Fruit fly (Drosophila melanogaster) whole organism, embryonic: ENCODE results near the gene Wwox.

Experiments
- Adf1 ChIP-seq: fragments of 200-800 bp; sonication (Bioruptor generic); IDR thresholded peaks from 2 replicates; pipeline ENCODE4 v1.3.6; 2022; ENCODE audit warnings: missing biosample characterization, missing genetic modification characterization
- Blimp-1 ChIP-seq: fragments of 200-800 bp; sonication (Bioruptor generic); optimal IDR thresholded peaks from 3 replicates; lab custom pipeline; 2018; ENCODE audit warnings: missing biosample characterization, missing genetic modification characterization, mild to moderate bottlenecking, moderate library complexity, missing genetic modification reagents
- BtbVII ChIP-seq: fragments of 200-800 bp; sonication (Bioruptor generic); optimal IDR thresholded peaks from 3 replicates; lab custom pipeline; 2017; ENCODE audit warnings: missing biosample characterization, mild to moderate bottlenecking, missing genetic modification characterization
- CG10209 ChIP-seq: fragments of 200-800 bp; sonication (Bioruptor generic); optimal IDR thresholded peaks from 3 replicates; lab custom pipeline; 2017; ENCODE audit warnings: missing biosample characterization, mild to moderate bottlenecking, missing genetic modification characterization, missing genetic modification reagents
- CG10979 ChIP-seq: fragments of 200-800 bp; sonication (Bioruptor generic); optimal IDR thresholded peaks from 2 replicates; lab custom pipeline; 2018; ENCODE audit warnings: missing biosample characterization, mild to moderate bottlenecking, missing genetic modification characterization, moderate library complexity
- CG11093 ChIP-seq: fragments of 200-800 bp; sonication (Bioruptor generic); IDR thresholded peaks from 3 replicates; pipeline ENCODE4 v1.3.6; 2022; ENCODE audit warnings: missing biosample characterization, missing genetic modification characterization
- CG11696 ChIP-seq: fragments of 200-800 bp; sonication (Bioruptor generic); IDR thresholded peaks from 2 replicates; pipeline ENCODE4 v1.3.6; 2022; ENCODE audit warnings: missing biosample characterization, missing genetic modification characterization
- CG12299 ChIP-seq: fragments of 200-800 bp; sonication (Bioruptor generic); optimal IDR thresholded peaks from 2 replicates; lab custom pipeline; 2018; ENCODE audit warnings: missing biosample characterization, mild to moderate bottlenecking, missing genetic modification characterization
- CG12769 ChIP-seq: fragments of 200-800 bp; sonication (Bioruptor generic); optimal IDR thresholded peaks from 2 replicates; lab custom pipeline; 2019; ENCODE audit warnings: missing biosample characterization, mild to moderate bottlenecking, missing genetic modification characterization, moderate library complexity
- CG1529 ChIP-seq: fragments of 200-800 bp; sonication (Bioruptor generic); optimal IDR thresholded peaks from 3 replicates; lab custom pipeline; 2018; ENCODE audit warnings: missing biosample characterization, missing genetic modification characterization
- CG16779 ChIP-seq: fragments of 200-800 bp; sonication (Bioruptor generic); IDR thresholded peaks from 2 replicates; pipeline ENCODE4 v1.3.6; 2022; ENCODE audit warnings: missing biosample characterization, missing genetic modification characterization
- CG18011 ChIP-seq: fragments of 200-800 bp; sonication (Bioruptor generic); optimal IDR thresholded peaks from 2 replicates; lab custom pipeline; 2017; ENCODE audit warnings: missing biosample characterization, missing genetic modification characterization, mild to moderate bottlenecking, moderate library complexity, missing genotype
- CG18764 ChIP-seq: fragments of 200-800 bp; sonication (Bioruptor generic); optimal IDR thresholded peaks from 3 replicates; lab custom pipeline; 2016; ENCODE audit warnings: missing biosample characterization, missing genetic modification characterization
- CG2199 ChIP-seq: fragments of 200-800 bp; sonication (Bioruptor generic); IDR thresholded peaks from 3 replicates; pipeline ENCODE4 v1.3.6; 2022; ENCODE audit warnings: missing biosample characterization, missing genetic modification characterization
- CG2678 ChIP-seq: fragments of 200-800 bp; sonication (Bioruptor generic); optimal IDR thresholded peaks from 3 replicates; lab custom pipeline; 2019; ENCODE audit warnings: missing biosample characterization, mild to moderate bottlenecking, missing genetic modification characterization, moderate library complexity
- CG32532 ChIP-seq: fragments of 200-800 bp; sonication (Bioruptor generic); IDR thresholded peaks from 2 replicates; pipeline ENCODE4 v1.3.6; 2022; ENCODE audit warnings: missing biosample characterization, missing genetic modification characterization
- CG32772 ChIP-seq: fragments of 200-800 bp; sonication (Bioruptor generic); IDR thresholded peaks from 2 replicates; pipeline ENCODE4 v1.3.6; 2022; ENCODE audit warnings: missing biosample characterization, missing genetic modification characterization
- CG3281 ChIP-seq: fragments of 200-800 bp; sonication (Bioruptor generic); optimal IDR thresholded peaks from 3 replicates; lab custom pipeline; 2017; ENCODE audit warnings: missing biosample characterization, mild to moderate bottlenecking, missing genetic modification characterization
- CG3847 ChIP-seq: fragments of 200-800 bp; sonication (Bioruptor generic); IDR thresholded peaks from 2 replicates; pipeline ENCODE4 v1.3.6; 2022; ENCODE audit warnings: missing biosample characterization, missing genetic modification characterization
- CG4360 ChIP-seq: fragments of 200-800 bp; sonication (Bioruptor generic); IDR thresholded peaks from 2 replicates; pipeline ENCODE4 v1.3.6; 2022; ENCODE audit warnings: missing biosample characterization, missing genetic modification characterization
- CG6854 ChIP-seq: fragments of 200-800 bp; sonication (Bioruptor generic); optimal IDR thresholded peaks from 3 replicates; lab custom pipeline; 2017; ENCODE audit warnings: missing biosample characterization, mild to moderate bottlenecking, missing genetic modification characterization
- CG8388 ChIP-seq: fragments of 200-800 bp; sonication (Bioruptor generic); optimal IDR thresholded peaks from 2 replicates; lab custom pipeline; 2019; ENCODE audit warnings: missing biosample characterization, mild to moderate bottlenecking, missing genetic modification characterization, moderate library complexity
- Dp ChIP-seq: fragments of 200-800 bp; sonication (Bioruptor generic); optimal IDR thresholded peaks from 2 replicates; lab custom pipeline; 2018; ENCODE audit warnings: missing biosample characterization, mild to moderate bottlenecking, missing genetic modification characterization, moderate library complexity
- E2f2 ChIP-seq: fragments of 200-800 bp; sonication (Bioruptor generic); IDR thresholded peaks from 2 replicates; pipeline ENCODE4 v1.3.6; 2022; ENCODE audit warnings: missing biosample characterization, missing genetic modification characterization
- HLH4C ChIP-seq: fragments of 200-800 bp; sonication (Bioruptor generic); IDR thresholded peaks from 3 replicates; pipeline ENCODE4 v1.3.6; 2022; ENCODE audit warnings: missing biosample characterization, missing genetic modification characterization; ENCODE audit not compliant: partially characterized antibody
- Hmr ChIP-seq: fragments of 200-800 bp; sonication (Bioruptor generic); optimal IDR thresholded peaks from 3 replicates; lab custom pipeline; 2017; ENCODE audit warnings: mild to moderate bottlenecking, missing biosample characterization, missing genetic modification reagents, missing genetic modification characterization
- MTF-1 ChIP-seq: fragments of 200-800 bp; sonication (Bioruptor generic); optimal IDR thresholded peaks from 2 replicates; lab custom pipeline; 2018; ENCODE audit warnings: missing biosample characterization, mild to moderate bottlenecking, missing genetic modification characterization, borderline replicate concordance
- Nf-YA ChIP-seq: fragments of 200-800 bp; sonication (Bioruptor generic); IDR thresholded peaks from 2 replicates; pipeline ENCODE4 v1.3.6; 2022; ENCODE audit warnings: missing biosample characterization, missing genetic modification characterization
- Optix ChIP-seq: fragments of 200-800 bp; sonication (Bioruptor generic); IDR thresholded peaks from 3 replicates; pipeline ENCODE4 v1.3.6; 2022; ENCODE audit warnings: missing biosample characterization, missing genetic modification characterization
- Trl ChIP-seq, 3 experiments: fragments of >200 bp in 2 of 3; fragments of 200-800 bp in 1 of 3; sonication (Bioruptor generic) in 1 of 3; optimal IDR thresholded peaks; 2 replicates in 1 of 3; 3 replicates in 2 of 3; lab custom pipeline; 2016 to 2017; ENCODE audit warnings: missing biosample characterization in 1 of 3, missing genetic modification characterization in 1 of 3
- ap ChIP-seq: fragments of 200-800 bp; sonication (Bioruptor generic); IDR thresholded peaks from 2 replicates; pipeline ENCODE4 v1.3.6; 2022; ENCODE audit warnings: missing biosample characterization, missing genetic modification characterization
- ci ChIP-seq: fragments of 200-800 bp; sonication (Bioruptor generic); IDR thresholded peaks from 3 replicates; pipeline ENCODE4 v1.3.6; 2022; ENCODE audit warnings: missing biosample characterization, missing genetic modification characterization
- ems ChIP-seq: fragments of 200-800 bp; sonication (Bioruptor generic); optimal IDR thresholded peaks from 3 replicates; lab custom pipeline; 2016; ENCODE audit warnings: missing biosample characterization, missing genetic modification characterization
- en ChIP-seq: fragments of 200-800 bp; sonication (Bioruptor generic); optimal IDR thresholded peaks from 2 replicates; lab custom pipeline; 2016; ENCODE audit warnings: missing biosample characterization, missing genetic modification characterization
- eve ChIP-seq, 2 experiments: fragments of >200 bp; optimal IDR thresholded peaks; 2 replicates each; lab custom pipeline; 2017; ENCODE audit warnings: missing biosample characterization in 2 of 2, missing genetic modification characterization in 2 of 2
- eyg ChIP-seq: fragments of 200-800 bp; sonication (Bioruptor generic); optimal IDR thresholded peaks from 3 replicates; lab custom pipeline; 2016; ENCODE audit warnings: missing biosample characterization, missing genetic modification characterization
- gcm ChIP-seq: fragments of 200-800 bp; sonication (Bioruptor generic); optimal IDR thresholded peaks from 2 replicates; lab custom pipeline; 2019; ENCODE audit warnings: missing biosample characterization, mild to moderate bottlenecking, missing genetic modification characterization, moderate library complexity
- gt ChIP-seq: fragments of 200-800 bp; sonication (Bioruptor generic); IDR thresholded peaks from 2 replicates; pipeline ENCODE4 v1.3.6; 2022; ENCODE audit warnings: missing biosample characterization, missing genetic modification characterization
- lov ChIP-seq, 2 experiments: fragments of 200-800 bp in 1 of 2; fragments of >200 bp in 1 of 2; sonication (Bioruptor generic) in 1 of 2; IDR thresholded peaks in 1 of 2; optimal IDR thresholded peaks in 1 of 2; 2 replicates in 1 of 2; 3 replicates in 1 of 2; pipeline versions ENCODE4 v1.3.6 to Lab custom; 2017 to 2022; ENCODE audit warnings: missing biosample characterization in 1 of 2, missing genetic modification characterization in 1 of 2
- rib ChIP-seq: fragments of 200-800 bp; sonication (Bioruptor generic); IDR thresholded peaks from 2 replicates; pipeline ENCODE4 v1.3.6; 2022; ENCODE audit warnings: missing biosample characterization, missing genetic modification characterization
- sens ChIP-seq: fragments of 200-800 bp; sonication (Bioruptor generic); peaks from one replicate; lab custom pipeline; 2016; ENCODE audit warnings: missing biosample characterization, missing genetic modification characterization
- sqz ChIP-seq: fragments of 200-800 bp; sonication (Bioruptor generic); optimal IDR thresholded peaks from 3 replicates; lab custom pipeline; 2018; ENCODE audit warnings: missing biosample characterization, mild to moderate bottlenecking, missing genetic modification characterization
- sug ChIP-seq: fragments of 200-800 bp; optimal IDR thresholded peaks from 2 replicates; lab custom pipeline; 2019; ENCODE audit warnings: missing biosample characterization, mild to moderate bottlenecking, missing genetic modification characterization, moderate library complexity
- tup ChIP-seq: fragments of 200-800 bp; sonication (Bioruptor generic); optimal IDR thresholded peaks from 2 replicates; lab custom pipeline; 2016; ENCODE audit warnings: missing biosample characterization, mild to moderate bottlenecking, missing genetic modification characterization, moderate library complexity
- wek ChIP-seq: fragments of 200-800 bp; sonication (Bioruptor generic); optimal IDR thresholded peaks from 3 replicates; lab custom pipeline; 2018; ENCODE audit warnings: missing biosample characterization, mild to moderate bottlenecking, missing genetic modification characterization, moderate library complexity
- zfh2 ChIP-seq: fragments of 200-800 bp; sonication (Bioruptor generic); optimal IDR thresholded peaks from 2 replicates; lab custom pipeline; 2016; ENCODE audit warnings: missing biosample characterization, missing genetic modification characterization

Wwox gene

DNA sequence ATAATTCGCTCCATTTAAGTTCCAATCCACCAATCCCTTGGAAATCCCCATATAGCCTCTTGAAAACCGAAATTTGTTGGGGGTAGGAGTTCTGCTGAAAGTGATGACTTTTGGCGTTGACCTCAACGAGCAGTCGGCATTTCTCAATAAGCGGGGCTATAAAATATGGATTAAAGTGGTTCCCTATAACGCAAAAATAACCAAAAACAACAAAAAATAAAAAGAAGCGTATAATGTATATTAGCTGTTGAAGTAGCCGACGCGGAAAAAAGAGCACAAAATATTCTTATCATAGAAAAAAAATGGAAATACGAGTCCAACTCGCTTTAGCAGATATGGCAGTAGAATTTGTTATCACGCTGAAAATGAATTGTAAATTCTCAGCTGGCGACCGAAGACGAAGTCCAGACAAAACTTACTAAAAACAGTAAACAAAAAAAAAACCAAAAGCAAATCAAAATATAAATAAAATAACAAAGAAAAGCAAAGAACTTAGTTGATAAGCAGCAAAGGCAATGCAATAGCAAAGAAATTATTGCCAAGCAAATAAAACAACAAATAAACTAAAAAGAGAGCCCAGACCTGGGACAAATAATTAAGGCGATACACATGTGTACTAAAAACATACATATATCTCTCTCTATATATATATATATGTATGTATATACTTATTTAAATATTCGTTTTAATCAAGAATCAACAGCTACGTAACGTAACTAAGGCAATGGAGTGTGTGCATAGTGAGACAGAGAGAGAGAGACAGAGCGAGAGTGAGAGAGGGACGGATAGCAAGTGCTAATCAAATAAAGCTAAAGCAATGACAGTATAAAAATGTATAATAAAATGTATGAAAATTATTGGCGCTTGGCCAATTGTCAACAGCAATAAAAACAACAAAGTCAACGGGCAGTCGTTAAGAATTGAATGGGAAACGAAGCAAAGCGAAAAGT is 43.2 kb downstream of the Wwox start (continued):
- TF ChIP-seq CG18011 (peak; percentile 13), Trl (optimal IDR thresholded peaks at IDR 0.05; lab: Kevin White, UChicago) (peak in 1 of 2 experiments; percentile 20), Trl (GFP tag; optimal IDR thresholded peaks at IDR 0.05; lab: Kevin White, UChicago) (no peak), HLH4C (GFP tag; lab: Robert Waterston, UW) (no peak), CG12299 (no peak), CG3847 (GFP tag; lab: Robert Waterston, UW) (no peak), CG2678 (peak; percentile 79), CG32532 (GFP tag; lab: Robert Waterston, UW) (peak; percentile 40), CG2199 (no peak), ap (GFP tag; lab: Robert Waterston, UW) (no peak), Blimp-1 (GFP tag; lab: Kevin White, UChicago) (peak; percentile 34), CG6854 (GFP tag; lab: Kevin White, UChicago) (peak; percentile 26), BtbVII (GFP tag; lab: Kevin White, UChicago) (peak; percentile 83), sug (tag; lab: Kevin White, UChicago) (peak; percentile 56), CG3281 (peak; percentile 84), sens (GFP tag; lab: Kevin White, UChicago) (peak; percentile 28), CG10209 (peak; percentile 26), CG8388 (no peak), CG18764 (GFP tag; lab: Kevin White, UChicago) (peak; percentile 34), gt (no peak), lov (optimal IDR thresholded peaks at IDR 0.05; lab: Kevin White, UChicago) (no peak), lov (GFP tag; IDR thresholded peaks at IDR 0.05; lab: Robert Waterston, UW) (0 out of 3 replicates have a peak, but pooled peaks have one; percentile 29), Hmr (GFP tag; lab: Kevin White, UChicago) (peak; percentile 84), CG12769 (tag; lab: Kevin White, UChicago) (peak; percentile 31), MTF-1 (GFP tag; lab: Kevin White, UChicago) (peak; percentile 47), CG16779 (GFP tag; lab: Robert Waterston, UW) (no peak), sqz (GFP tag; lab: Kevin White, UChicago) (no peak), CG4360 (GFP tag; lab: Robert Waterston, UW) (peak; percentile 36), zfh2 (GFP tag; lab: Kevin White, UChicago) (no peak), rib (GFP tag; lab: Robert Waterston, UW) (0 out of 2 replicates have a peak, but pooled peaks have one; percentile 11)

dm6 chr2L:7957068-7957868 is 46.8 kb downstream of the Wwox start:
- TF ChIP-seq Adf1 (no peak), CG32772 (GFP tag; lab: Robert Waterston, UW) (peak; percentile 29; the same call in 1 of the 2 replicates), E2f2 (GFP tag; lab: Robert Waterston, UW) (peak; percentile 53), en (no peak), eyg (GFP tag; lab: Kevin White, UChicago) (no peak), CG10979 (tag; lab: Kevin White, UChicago) (peak; percentile 56), Dp (GFP tag; lab: Kevin White, UChicago) (no peak), CG2199 (no peak), tup (no peak), wek (GFP tag; lab: Kevin White, UChicago) (no peak), Optix (GFP tag; lab: Robert Waterston, UW) (no peak), gcm (GFP tag; lab: Kevin White, UChicago) (peak; percentile 6), CG11696 (GFP tag; lab: Robert Waterston, UW) (no peak), Nf-YA (GFP tag; lab: Robert Waterston, UW) (peak; percentile 48; the same call in 1 of the 2 replicates), eve (GFP tag; optimal IDR thresholded peaks at IDR 0.05; lab: Kevin White, UChicago) (peak in 1 of 2 experiments; percentile 83), ci (GFP tag; lab: Robert Waterston, UW) (no peak), ems (no peak), CG1529 (peak; percentile 27), CG11093 (GFP tag; lab: Robert Waterston, UW) (peak; percentile 49; the same call in 1 of the 3 replicates)
